Worm (Caenorhabditis elegans) whole organism, L1 larva: ENCODE results near the gene mtm-3.

Experiments
- C04F5.9 ChIP-seq: sonication (generic microtip); optimal IDR thresholded peaks from 2 replicates; lab custom pipeline; 2016; ENCODE audit warnings: missing genetic modification characterization, missing compliant biosample characterization
- C16A3.4 ChIP-seq: fragments of 150-350 bp; optimal IDR thresholded peaks from 2 replicates; lab custom pipeline; 2014; ENCODE audit warnings: missing biosample characterization, missing genetic modification characterization
- Y116A8C.19 ChIP-seq: sonication (generic microtip); optimal IDR thresholded peaks from 2 replicates; lab custom pipeline; 2016; ENCODE audit warnings: missing compliant biosample characterization, missing genetic modification characterization, borderline replicate concordance
- alr-1 ChIP-seq: fragments of 200-800 bp; sonication (Bioruptor generic); optimal IDR thresholded peaks from 2 replicates; lab custom pipeline; 2018; ENCODE audit warnings: borderline replicate concordance, mild to moderate bottlenecking, missing genetic modification characterization, missing compliant biosample characterization
- aly-2 ChIP-seq: fragments of 150-350 bp; optimal IDR thresholded peaks from 2 replicates; lab custom pipeline; 2014; ENCODE audit warnings: missing biosample characterization, missing genetic modification characterization
- ama-1 ChIP-seq: fragments of 150-350 bp; optimal IDR thresholded peaks from 2 replicates; lab custom pipeline; 2014
- ceh-82 ChIP-seq, 3 experiments: fragments of 150-350 bp in 1 of 3; sonication (generic microtip) in 2 of 3; optimal IDR thresholded peaks; 2 replicates each; lab custom pipeline; 2014 to 2017; ENCODE audit warnings: missing biosample characterization in 3 of 3, missing genetic modification characterization in 3 of 3
- ces-1 ChIP-seq: fragments of 150-350 bp; optimal IDR thresholded peaks from 2 replicates; lab custom pipeline; 2014; ENCODE audit warnings: missing biosample characterization, missing genetic modification reagents, missing genetic modification characterization
- efl-1 ChIP-seq, 4 experiments: fragments of 150-350 bp; optimal IDR thresholded peaks in 3 of 4; peaks in 1 of 4; 1 replicate in 1 of 4; 2 replicates in 3 of 4; lab custom pipeline; 2014; ENCODE audit warnings: missing biosample characterization in 2 of 4, missing genetic modification characterization in 2 of 4, missing genetic modification reagents in 2 of 4
- efl-3 ChIP-seq: fragments of 200-800 bp; sonication (Bioruptor generic); optimal IDR thresholded peaks from 2 replicates; lab custom pipeline; 2018; ENCODE audit warnings: mild to moderate bottlenecking, missing genetic modification characterization, missing compliant biosample characterization
- egl-27 ChIP-seq, 2 experiments: fragments of 150-350 bp in 1 of 2; sonication (generic microtip); optimal IDR thresholded peaks; 3 replicates each; lab custom pipeline; 2017 to 2018; ENCODE audit warnings: missing biosample characterization in 2 of 2, missing genetic modification characterization in 2 of 2, missing genetic modification reagents in 2 of 2
- elt-2 ChIP-seq: sonication (generic microtip); optimal IDR thresholded peaks from 2 replicates; lab custom pipeline; 2016; ENCODE audit warnings: missing genetic modification characterization, mild to moderate bottlenecking, inconsistent platforms, missing compliant biosample characterization, missing genetic modification reagents
- elt-3 ChIP-seq, 6 experiments: fragments of 150-350 bp in 1 of 6; sonication (generic microtip); optimal IDR thresholded peaks; 2 replicates each; lab custom pipeline; 2017 to 2018; ENCODE audit warnings: missing biosample characterization in 6 of 6, missing genetic modification characterization in 6 of 6, inconsistent platforms in 1 of 6
- fkh-10 ChIP-seq: sonication (generic microtip); optimal IDR thresholded peaks from 2 replicates; lab custom pipeline; 2017; ENCODE audit warnings: missing biosample characterization, missing genetic modification reagents, missing genetic modification characterization
- fkh-4 ChIP-seq: sonication (generic microtip); optimal IDR thresholded peaks from 2 replicates; lab custom pipeline; 2016; ENCODE audit warnings: missing compliant biosample characterization, missing genetic modification characterization, borderline replicate concordance
- fos-1 ChIP-seq: fragments of 150-350 bp; optimal IDR thresholded peaks from 2 replicates; lab custom pipeline; 2014; ENCODE audit warnings: missing biosample characterization, missing genetic modification characterization
- hlh-17 ChIP-seq: fragments of 200-800 bp; sonication (Bioruptor generic); optimal IDR thresholded peaks from 2 replicates; lab custom pipeline; 2018; ENCODE audit warnings: missing genetic modification characterization, mild to moderate bottlenecking, missing compliant biosample characterization, moderate library complexity, borderline replicate concordance
- hlh-4 ChIP-seq: sonication (generic microtip); optimal IDR thresholded peaks from 2 replicates; lab custom pipeline; 2016; ENCODE audit warnings: mild to moderate bottlenecking, missing genetic modification characterization, missing compliant biosample characterization
- isw-1 ChIP-seq: fragments of 200-800 bp; sonication (Bioruptor generic); IDR thresholded peaks from 2 replicates; pipeline ENCODE4 v1.3.6; 2022; ENCODE audit warnings: missing genetic modification characterization, missing compliant biosample characterization
- jun-1 ChIP-seq: fragments of 150-350 bp; optimal IDR thresholded peaks from 2 replicates; lab custom pipeline; 2014; ENCODE audit warnings: missing biosample characterization, missing genetic modification reagents, missing genetic modification characterization
- lin-13 ChIP-seq: fragments of 150-350 bp; optimal IDR thresholded peaks from 2 replicates; lab custom pipeline; 2014; ENCODE audit warnings: missing biosample characterization, missing genetic modification reagents, missing genetic modification characterization
- lin-14 ChIP-seq: fragments of 200-800 bp; sonication (Bioruptor generic); optimal IDR thresholded peaks from 2 replicates; lab custom pipeline; 2018; ENCODE audit warnings: mild to moderate bottlenecking, missing genetic modification characterization, moderate library complexity, missing compliant biosample characterization
- lir-3 ChIP-seq: sonication (generic microtip); optimal IDR thresholded peaks from 2 replicates; lab custom pipeline; 2016; ENCODE audit warnings: mild to moderate bottlenecking, missing genetic modification characterization, moderate library complexity, missing compliant biosample characterization; ENCODE audit not compliant: poor library complexity
- lsy-2 ChIP-seq, 2 experiments: fragments of 150-350 bp; optimal IDR thresholded peaks; 2 replicates each; lab custom pipeline; 2014; ENCODE audit warnings: missing biosample characterization in 2 of 2, missing genetic modification characterization in 2 of 2
- nhr-11 ChIP-seq: fragments of 150-350 bp; optimal IDR thresholded peaks from 2 replicates; lab custom pipeline; 2014; ENCODE audit warnings: missing biosample characterization, missing genetic modification characterization
- nhr-237 ChIP-seq: fragments of 150-350 bp; optimal IDR thresholded peaks from 2 replicates; lab custom pipeline; 2014; ENCODE audit warnings: missing biosample characterization, missing genetic modification characterization
- nhr-84 ChIP-seq: sonication (generic microtip); optimal IDR thresholded peaks from 2 replicates; lab custom pipeline; 2017; ENCODE audit warnings: missing biosample characterization, missing genetic modification characterization
- pag-3 ChIP-seq: sonication (generic microtip); optimal IDR thresholded peaks from 2 replicates; lab custom pipeline; 2017; ENCODE audit warnings: missing genetic modification characterization, mild to moderate bottlenecking, missing compliant biosample characterization, antibody characterized with exemption, borderline replicate concordance; ENCODE audit not compliant: insufficient read depth
- pax-3 ChIP-seq: fragments of 200-800 bp; sonication (Bioruptor generic); optimal IDR thresholded peaks from 2 replicates; lab custom pipeline; 2018; ENCODE audit warnings: mild to moderate bottlenecking, missing genetic modification characterization, moderate library complexity, missing compliant biosample characterization
- pqm-1 ChIP-seq: sonication (generic microtip); optimal IDR thresholded peaks from 3 replicates; lab custom pipeline; 2017; ENCODE audit warnings: missing biosample characterization, missing genetic modification characterization
- rnt-1 ChIP-seq: sonication (generic microtip); optimal IDR thresholded peaks from 2 replicates; lab custom pipeline; 2016; ENCODE audit warnings: mild to moderate bottlenecking, missing genetic modification characterization, moderate library complexity, missing compliant biosample characterization
- snu-23 ChIP-seq: sonication (generic microtip); optimal IDR thresholded peaks from 2 replicates; lab custom pipeline; 2016; ENCODE audit warnings: missing genetic modification characterization, missing compliant biosample characterization
- sup-37 ChIP-seq: fragments of 200-800 bp; sonication (Bioruptor generic); optimal IDR thresholded peaks from 2 replicates; lab custom pipeline; 2018; ENCODE audit warnings: mild to moderate bottlenecking, missing genetic modification characterization, missing compliant biosample characterization
- tbx-2 ChIP-seq: sonication (generic microtip); optimal IDR thresholded peaks from 2 replicates; lab custom pipeline; 2016; ENCODE audit warnings: missing genetic modification characterization, missing compliant biosample characterization
- unc-130 ChIP-seq: fragments of 150-350 bp; optimal IDR thresholded peaks from 2 replicates; lab custom pipeline; 2017; ENCODE audit warnings: missing biosample characterization, missing genetic modification characterization, inconsistent platforms
- xbp-1 ChIP-seq: sonication (generic microtip); optimal IDR thresholded peaks from 2 replicates; lab custom pipeline; 2016; ENCODE audit warnings: missing genetic modification characterization, missing compliant biosample characterization
- zip-4 ChIP-seq: fragments of 200-800 bp; sonication (Bioruptor generic); optimal IDR thresholded peaks from 2 replicates; lab custom pipeline; 2018; ENCODE audit warnings: mild to moderate bottlenecking, missing genetic modification characterization, moderate library complexity, missing compliant biosample characterization
- ztf-11 ChIP-seq, 2 experiments: sonication (generic microtip); optimal IDR thresholded peaks; 2 replicates each; lab custom pipeline; 2016 to 2017; ENCODE audit warnings: missing genetic modification characterization in 2 of 2, missing biosample characterization in 1 of 2, missing compliant biosample characterization in 1 of 2

mtm-3 gene

ce11 chrIII:3831798-3832197 lies 31.5 kb upstream of the mtm-3 start:
- TF ChIP-seq aly-2 (tag; lab: Kevin White, UChicago) (no peak), sup-37 (GFP tag; lab: Kevin White, UChicago) (no peak)

DNA sequence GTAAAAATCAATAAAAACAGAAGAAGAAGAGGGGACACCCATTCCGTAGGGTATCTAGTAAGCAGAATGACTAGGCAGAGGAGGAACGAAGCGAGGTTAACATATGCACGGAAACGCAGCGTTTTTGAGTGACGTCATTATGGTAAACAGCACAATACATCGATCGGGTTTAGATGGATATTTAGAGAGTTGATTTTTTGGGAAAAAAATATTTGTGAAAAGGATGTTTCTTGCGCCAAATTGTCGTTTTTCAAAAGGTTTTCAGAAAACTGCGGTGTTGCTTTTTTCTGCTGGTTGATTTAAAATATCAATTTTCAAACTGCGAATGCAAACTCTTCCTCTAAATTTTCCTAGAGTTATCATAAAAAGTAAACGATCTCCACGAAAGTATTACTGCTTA lies 31.1 kb upstream of the mtm-3 start, which contains the start of gene C36A4.10:
Gene C36A4.10 (minus strand): TSS at position 101 of the 400 bp plus-strand sequence.
- TF ChIP-seq efl-1 (optimal IDR thresholded peaks at IDR 0.05; lab: Kevin White, UChicago) (no peak), efl-1 (GFP tag; optimal IDR thresholded peaks at IDR 0.05 in 1 of 2; lab: Kevin White, UChicago) (peak in 1 of 2 experiments; percentile 43), zip-4 (GFP tag; lab: Kevin White, UChicago) (no peak), lir-3 (no peak)

- TF ChIP-seq aly-2 (tag; lab: Kevin White, UChicago) = no peak
- TF ChIP-seq fkh-10 (GFP tag; lab: Kevin White, UChicago) = no peak
- no peak for TF ChIP-seq fkh-4
- TF ChIP-seq C16A3.4 (tag; lab: Kevin White, UChicago) = no peak
- no peak for TF ChIP-seq elt-2
- no peak for TF ChIP-seq lin-13
- no peak for TF ChIP-seq pqm-1 (tag; lab: Kevin White, UChicago)
- no peak for TF ChIP-seq ces-1 (GFP tag; lab: Kevin White, UChicago)
- TF ChIP-seq xbp-1 = no peak
- no peak for TF ChIP-seq lin-14 (GFP tag; lab: Kevin White, UChicago)
- TF ChIP-seq nhr-84 (tag; lab: Kevin White, UChicago) = no peak
- TF ChIP-seq sup-37 (GFP tag; lab: Kevin White, UChicago) = no peak
- no peak for TF ChIP-seq elt-3 (tag; optimal IDR thresholded peaks at IDR 0.05; lab: Kevin White, UChicago)
- no peak for TF ChIP-seq isw-1
- no peak for TF ChIP-seq nhr-11 (tag; lab: Kevin White, UChicago)
- no peak for TF ChIP-seq efl-3
- TF ChIP-seq lsy-2 (tag; optimal IDR thresholded peaks at IDR 0.05; lab: Kevin White, UChicago) = no peak
- TF ChIP-seq pag-3 (tag; lab: Kevin White, UChicago) = no peak
- TF ChIP-seq hlh-17 (GFP tag; lab: Kevin White, UChicago) = no peak
- TF ChIP-seq ama-1 = no peak
Observed at ce11 chrIII:3829105-3829504, 28.8 kb upstream of the mtm-3 start, which contains the start of gene cnnm-5. Gene cnnm-5 (minus strand): TSS chrIII:3829205.

- TF ChIP-seq unc-130 (tag; lab: Kevin White, UChicago) = no peak
- no peak for TF ChIP-seq alr-1 (tag; lab: Kevin White, UChicago)
- TF ChIP-seq tbx-2 = no peak
- TF ChIP-seq hlh-4 (tag; lab: Kevin White, UChicago) = no peak
- no peak for TF ChIP-seq C04F5.9
- no peak for TF ChIP-seq egl-27 (tag; optimal IDR thresholded peaks at IDR 0.05; lab: Kevin White, UChicago)
- TF ChIP-seq Y116A8C.19 (tag; lab: Kevin White, UChicago) = no peak
- TF ChIP-seq nhr-11 (tag; lab: Kevin White, UChicago) = no peak
- TF ChIP-seq pag-3 (tag; lab: Kevin White, UChicago) = no peak
- no peak for TF ChIP-seq fos-1 (tag; lab: Kevin White, UChicago)
- TF ChIP-seq C16A3.4 (tag; lab: Kevin White, UChicago) = no peak
- peak; percentile 47 for TF ChIP-seq rnt-1 (tag; lab: Kevin White, UChicago)
- TF ChIP-seq pax-3 (tag; lab: Kevin White, UChicago) = no peak
- TF ChIP-seq snu-23 (GFP tag; lab: Kevin White, UChicago) = peak; percentile 22
- TF ChIP-seq lir-3 = no peak
- no peak for TF ChIP-seq jun-1 (tag; lab: Kevin White, UChicago)
- TF ChIP-seq nhr-237 (tag; lab: Kevin White, UChicago) = no peak
- TF ChIP-seq ama-1 = no peak
- TF ChIP-seq ztf-11 (tag; optimal IDR thresholded peaks at IDR 0.05; lab: Kevin White, UChicago) = no peak
- TF ChIP-seq ceh-82 (tag; optimal IDR thresholded peaks at IDR 0.05; lab: Kevin White, UChicago) = no peak
- TF ChIP-seq efl-1 (optimal IDR thresholded peaks at IDR 0.05; lab: Kevin White, UChicago) = peak in 1 of 2 experiments; percentile 1
- TF ChIP-seq efl-1 (GFP tag; optimal IDR thresholded peaks at IDR 0.05 in 1 of 2; lab: Kevin White, UChicago) = no peak
Observed at ce11 chrIII:3821969-3822453, 21.7 kb upstream of the mtm-3 start, which contains the start of gene amx-1. Gene amx-1 (plus strand): TSS chrIII:3822403.
